Worm (Caenorhabditis elegans) whole organism, L2 larva: ENCODE data around the gene K06A9.1.

Source experiments
- egl-27 ChIP-seq: sonication (generic microtip); optimal IDR thresholded peaks from 3 replicates; lab custom pipeline; 2017; ENCODE audit warnings: missing biosample characterization, missing genetic modification reagents, missing genetic modification characterization
- lin-39 ChIP-seq: fragments of 150-350 bp; optimal IDR thresholded peaks from 2 replicates; lab custom pipeline; 2014; ENCODE audit warnings: missing biosample characterization, missing genetic modification reagents, missing genetic modification characterization
- nhr-21 ChIP-seq: fragments of 150-350 bp; optimal IDR thresholded peaks from 2 replicates; lab custom pipeline; 2014; ENCODE audit warnings: missing biosample characterization, missing genetic modification characterization
- nhr-23 ChIP-seq: fragments of 150-350 bp; optimal IDR thresholded peaks from 2 replicates; lab custom pipeline; 2014; ENCODE audit warnings: missing biosample characterization, missing genetic modification reagents, missing genetic modification characterization
- skn-1 ChIP-seq: sonication (generic microtip); optimal IDR thresholded peaks from 2 replicates; lab custom pipeline; 2017; ENCODE audit warnings: missing biosample characterization, missing genetic modification characterization
- sma-3 ChIP-seq: sonication (generic microtip); optimal IDR thresholded peaks from 2 replicates; lab custom pipeline; 2016; ENCODE audit warnings: missing genetic modification reagents, missing genetic modification characterization, missing compliant biosample characterization
- ztf-11 ChIP-seq: sonication (generic microtip); optimal IDR thresholded peaks from 2 replicates; lab custom pipeline; 2017; ENCODE audit warnings: missing biosample characterization, missing genetic modification characterization
- ztf-4 ChIP-seq: fragments of 150-350 bp; optimal IDR thresholded peaks from 2 replicates; lab custom pipeline; 2014; ENCODE audit warnings: missing biosample characterization, missing genetic modification characterization

- TF ChIP-seq skn-1 = no peak
- no peak for TF ChIP-seq ztf-11 (tag; lab: Kevin White, UChicago)
- TF ChIP-seq egl-27 (tag; lab: Kevin White, UChicago) = no peak
- TF ChIP-seq ztf-4 (tag; lab: Kevin White, UChicago) = no peak
- TF ChIP-seq nhr-23 (tag; lab: Kevin White, UChicago) = no peak
- TF ChIP-seq sma-3 (GFP tag; lab: Kevin White, UChicago) = no peak
- TF ChIP-seq lin-39 (tag; lab: Kevin White, UChicago) = no peak
- TF ChIP-seq nhr-21 (tag; lab: Kevin White, UChicago) = no peak
Observed at ce11 chrX:1502914-1503313, 44.4 kb upstream of the K06A9.1 start.
